Worm (Caenorhabditis elegans): ENCODE measurements around the gene F17C11.11.

Gene F17C11.11

ce11 chrV:10967594-10968273 is 29.1 kb upstream of the F17C11.11 start:
- TF ChIP-seq madf-8 (GFP tag; conservative IDR thresholded peaks at IDR 0.05), result no peak
- no peak for TF ChIP-seq rpc-1 (optimal IDR thresholded peaks at IDR 0.05)
- no peak for TF ChIP-seq rpc-1 (tag; optimal IDR thresholded peaks at IDR 0.05)
- TF ChIP-seq nfya-2 (GFP tag; IDR thresholded peaks at IDR 0.05), result no peak
- no peak for TF ChIP-seq hsf-1 (GFP tag; IDR thresholded peaks at IDR 0.05)
- peak; percentile 72 for TF ChIP-seq ets-4 (GFP tag; optimal IDR thresholded peaks at IDR 0.05)
- no peak for TF ChIP-seq Y67H2A.10 (GFP tag; conservative IDR thresholded peaks at IDR 0.05)
- peak; percentile 47 for TF ChIP-seq lin-54 (GFP tag; optimal IDR thresholded peaks at IDR 0.05)
- TF ChIP-seq D2030.7 (GFP tag; IDR thresholded peaks at IDR 0.05), result 0 out of 2 replicates have a peak, but pooled peaks have one; percentile 11
- peak; percentile 17; the same call in 1 of the 2 replicates for TF ChIP-seq lin-26 (GFP tag; IDR thresholded peaks at IDR 0.05)
- no peak for TF ChIP-seq F55B11.4 (tag; optimal IDR thresholded peaks at IDR 0.05; ENCODE audit: borderline replicate concordance, insufficient read depth)
- TF ChIP-seq T07F8.4 (tag; optimal IDR thresholded peaks at IDR 0.05), result peak; percentile 38
- no peak for TF ChIP-seq B0261.1 (tag; optimal IDR thresholded peaks at IDR 0.05)
- TF ChIP-seq akir-1 (GFP tag; optimal IDR thresholded peaks at IDR 0.05), result no peak
- TF ChIP-seq F57C9.4 (tag; optimal IDR thresholded peaks at IDR 0.05), result no peak
- TF ChIP-seq pha-4 (tag; optimal IDR thresholded peaks at IDR 0.05), result peak; percentile 89
- TF ChIP-seq tbp1 (GFP tag; optimal IDR thresholded peaks at IDR 0.05), result no peak
- no peak for TF ChIP-seq F57A8.1 (GFP tag; optimal IDR thresholded peaks at IDR 0.05)
- TF ChIP-seq K11D2.4 (GFP tag; IDR thresholded peaks at IDR 0.05), result no peak
- no peak for TF ChIP-seq Y53F4B.3 (GFP tag; IDR thresholded peaks at IDR 0.05)
- no peak for TF ChIP-seq ztf-18 (tag; optimal IDR thresholded peaks at IDR 0.05)
- TF ChIP-seq Y53G8AR.9 (GFP tag; conservative IDR thresholded peaks at IDR 0.05), result 0 out of 2 replicates have a peak, but pooled peaks have one; percentile 66
- TF ChIP-seq madf-6 (GFP tag; IDR thresholded peaks at IDR 0.05), result peak; percentile 69
- no peak for TF ChIP-seq zfh-2 (GFP tag; conservative IDR thresholded peaks at IDR 0.05)
- TF ChIP-seq snpc-4 (GFP tag; optimal IDR thresholded peaks at IDR 0.05), result no peak
- TF ChIP-seq snpc-4 (tag; optimal IDR thresholded peaks at IDR 0.05), result peak in 1 of 4 experiments; percentile 51
- no peak; the same call in 1 of the 2 replicates for TF ChIP-seq B0336.3 (GFP tag; IDR thresholded peaks at IDR 0.05)
- peak; percentile 43 for TF ChIP-seq hrde-1 (tag; optimal IDR thresholded peaks at IDR 0.05; ENCODE audit: borderline replicate concordance)
- peak; percentile 50 for TF ChIP-seq tlf-1 (GFP tag; optimal IDR thresholded peaks at IDR 0.05)
- TF ChIP-seq rec-8 (tag; optimal IDR thresholded peaks at IDR 0.05), result no peak
- TF ChIP-seq F23B12.7 (tag; optimal IDR thresholded peaks at IDR 0.05; ENCODE audit: insufficient read depth), result no peak
- TF ChIP-seq ztf-3 (GFP tag; optimal IDR thresholded peaks at IDR 0.05), result no peak
- peak; percentile 98 to 99 for TF ChIP-seq let-607 (tag; optimal IDR thresholded peaks at IDR 0.05)
- no peak for TF ChIP-seq ama-1 (optimal IDR thresholded peaks at IDR 0.05)
- peak in 1 of 2 experiments; percentile 92 for TF ChIP-seq ama-1 (GFP tag; optimal IDR thresholded peaks at IDR 0.05)
- TF ChIP-seq Y95B8A.8 (GFP tag; IDR thresholded peaks at IDR 0.05), result peak; percentile 37; the same call in 1 of the 2 replicates
- TF ChIP-seq ceh-91 (GFP tag; IDR thresholded peaks at IDR 0.05), result no peak
- no peak for TF ChIP-seq sptf-2 (GFP tag; optimal IDR thresholded peaks at IDR 0.05)
- peak; percentile 78 for TF ChIP-seq atf-7 (tag; optimal IDR thresholded peaks at IDR 0.05)
- no peak for TF ChIP-seq ceh-79 (tag; optimal IDR thresholded peaks at IDR 0.05)
- TF ChIP-seq attf-3 (GFP tag; conservative IDR thresholded peaks at IDR 0.05), result no peak
- TF ChIP-seq ceh-58 (GFP tag; IDR thresholded peaks at IDR 0.05), result no peak
- no peak for TF ChIP-seq nhr-27 (tag; optimal IDR thresholded peaks at IDR 0.05)
- 0 out of 2 replicates have a peak, but pooled peaks have one; percentile 13 for TF ChIP-seq attf-6 (GFP tag; IDR thresholded peaks at IDR 0.05)
- no peak for TF ChIP-seq aptf-3 (GFP tag; IDR thresholded peaks at IDR 0.05)
- TF ChIP-seq F39B2.1 (GFP tag; IDR thresholded peaks at IDR 0.05), result peak; percentile 56; the same call in 1 of the 2 replicates
- TF ChIP-seq ztf-26 (tag; optimal IDR thresholded peaks at IDR 0.05), result no peak
- TF ChIP-seq ceh-27 (GFP tag; optimal IDR thresholded peaks at IDR 0.05), result no peak

All from whole organism, young adult.